Worm (Caenorhabditis elegans): ENCODE data around the gene Y57A10A.24.
A peak's percentile ranks its signal among the peaks of the same experiment; 100 is the strongest.

ce11 chrII:12256528-12256927 is 13.8 kb downstream of the Y57A10A.24 start, which contains the start of gene parn-2:
- no peak for TF ChIP-seq flt-1 (GFP tag; IDR thresholded peaks at IDR 0.05)
- no peak for TF ChIP-seq tra-4 (tag; optimal IDR thresholded peaks at IDR 0.05)
- TF ChIP-seq hmg-4 (GFP tag; optimal IDR thresholded peaks at IDR 0.05): peak; percentile 10
- no peak for TF ChIP-seq aly-1 (tag; optimal IDR thresholded peaks at IDR 0.05)
- no peak for TF ChIP-seq ceh-36 (tag; optimal IDR thresholded peaks at IDR 0.05)
- TF ChIP-seq hmbx-1 (tag; optimal IDR thresholded peaks at IDR 0.05): no peak
- TF ChIP-seq ceh-13 (GFP tag; optimal IDR thresholded peaks at IDR 0.05): no peak
- no peak for TF ChIP-seq tbx-11 (GFP tag; IDR thresholded peaks at IDR 0.05)
